Worm (Caenorhabditis elegans) whole organism, L3 larva: ENCODE measurements around the gene Y57A10B.6.

Source experiments
- ZK546.5 ChIP-seq: sonication (generic microtip); optimal IDR thresholded peaks from 2 replicates; lab custom pipeline; 2017; ENCODE audit warnings: missing biosample characterization, missing genetic modification characterization
- aly-2 ChIP-seq: fragments of 150-350 bp; optimal IDR thresholded peaks from 2 replicates; lab custom pipeline; 2014; ENCODE audit warnings: missing biosample characterization, missing genetic modification characterization
- ceh-16 ChIP-seq: sonication (generic microtip); optimal IDR thresholded peaks from 2 replicates; lab custom pipeline; 2017; ENCODE audit warnings: missing biosample characterization, missing genetic modification characterization
- ceh-82 ChIP-seq: fragments of 150-350 bp; optimal IDR thresholded peaks from 2 replicates; lab custom pipeline; 2014; ENCODE audit warnings: missing biosample characterization, missing genetic modification characterization
- ceh-9 ChIP-seq: sonication (generic microtip); optimal IDR thresholded peaks from 2 replicates; lab custom pipeline; 2018; ENCODE audit warnings: missing biosample characterization, missing genetic modification characterization
- egl-27 ChIP-seq: sonication (generic microtip); optimal IDR thresholded peaks from 4 replicates; lab custom pipeline; 2017; ENCODE audit warnings: missing biosample characterization, missing genetic modification reagents, missing genetic modification characterization
- egl-5 ChIP-seq: fragments of 150-350 bp; optimal IDR thresholded peaks from 2 replicates; lab custom pipeline; 2017; ENCODE audit warnings: missing biosample characterization, missing genetic modification reagents, missing genetic modification characterization, inconsistent platforms
- elt-1 ChIP-seq: fragments of 150-350 bp; optimal IDR thresholded peaks from 2 replicates; lab custom pipeline; 2014; ENCODE audit warnings: missing biosample characterization, missing genetic modification characterization
- elt-2 ChIP-seq: sonication (generic microtip); optimal IDR thresholded peaks from 2 replicates; lab custom pipeline; 2016; ENCODE audit warnings: missing genetic modification reagents, mild to moderate bottlenecking, missing genetic modification characterization, missing compliant biosample characterization
- fkh-10 ChIP-seq: sonication (generic microtip); optimal IDR thresholded peaks from 2 replicates; lab custom pipeline; 2017; ENCODE audit warnings: missing biosample characterization, missing genetic modification reagents, missing genetic modification characterization
- jun-1 ChIP-seq: fragments of 150-350 bp; optimal IDR thresholded peaks from 2 replicates; lab custom pipeline; 2014; ENCODE audit warnings: missing biosample characterization, missing genetic modification reagents, missing genetic modification characterization
- lin-15B ChIP-seq: fragments of 150-350 bp; optimal IDR thresholded peaks from 2 replicates; lab custom pipeline; 2014; ENCODE audit warnings: missing biosample characterization, missing genetic modification characterization
- lsy-12 ChIP-seq: sonication (generic microtip); optimal IDR thresholded peaks from 2 replicates; lab custom pipeline; 2016; ENCODE audit warnings: mild to moderate bottlenecking, missing genetic modification characterization, missing compliant biosample characterization
- mdl-1 ChIP-seq: fragments of 150-350 bp; optimal IDR thresholded peaks from 2 replicates; lab custom pipeline; 2014; ENCODE audit warnings: missing biosample characterization, missing genetic modification characterization
- mml-1 ChIP-seq: fragments of 150-350 bp; sonication (generic microtip); optimal IDR thresholded peaks from 3 replicates; lab custom pipeline; 2014; ENCODE audit warnings: missing biosample characterization, missing genetic modification characterization
- nfya-1 ChIP-seq: sonication (generic microtip); optimal IDR thresholded peaks from 2 replicates; lab custom pipeline; 2017; ENCODE audit warnings: missing genetic modification characterization, mild to moderate bottlenecking, missing compliant biosample characterization, antibody characterized with exemption, moderate library complexity; ENCODE audit not compliant: insufficient read depth
- nhr-11 ChIP-seq: fragments of 150-350 bp; optimal IDR thresholded peaks from 2 replicates; lab custom pipeline; 2014; ENCODE audit warnings: missing biosample characterization, missing genetic modification characterization
- nhr-12 ChIP-seq: fragments of 150-350 bp; optimal IDR thresholded peaks from 2 replicates; lab custom pipeline; 2014; ENCODE audit warnings: missing biosample characterization, missing genetic modification characterization
- nhr-25 ChIP-seq: sonication (generic microtip); optimal IDR thresholded peaks from 2 replicates; lab custom pipeline; 2017; ENCODE audit warnings: missing biosample characterization, missing genetic modification characterization
- nhr-43 ChIP-seq: sonication (generic microtip); optimal IDR thresholded peaks from 2 replicates; lab custom pipeline; 2016; ENCODE audit warnings: mild to moderate bottlenecking, missing genetic modification characterization, missing compliant biosample characterization; ENCODE audit not compliant: poor library complexity, severe bottlenecking
- nhr-67 ChIP-seq: fragments of 150-350 bp; optimal IDR thresholded peaks from 2 replicates; lab custom pipeline; 2014; ENCODE audit warnings: missing biosample characterization, missing genetic modification characterization
- nhr-76 ChIP-seq: fragments of 150-350 bp; sonication (generic microtip); optimal IDR thresholded peaks from 5 replicates; lab custom pipeline; 2014; ENCODE audit warnings: missing biosample characterization, missing genetic modification characterization
- pha-4 ChIP-seq: fragments of 150-350 bp; optimal IDR thresholded peaks from 2 replicates; lab custom pipeline; 2014; ENCODE audit warnings: missing biosample characterization, missing genetic modification reagents, missing genetic modification characterization
- skn-1 ChIP-seq: fragments of 150-350 bp; optimal IDR thresholded peaks from 2 replicates; lab custom pipeline; 2014; ENCODE audit warnings: missing biosample characterization, missing genetic modification characterization
- snpc-4 ChIP-seq: fragments of 150-350 bp; optimal IDR thresholded peaks from 2 replicates; lab custom pipeline; 2014; ENCODE audit warnings: missing biosample characterization, missing genetic modification characterization
- tbx-2 ChIP-seq: sonication (generic microtip); optimal IDR thresholded peaks from 2 replicates; lab custom pipeline; 2016; ENCODE audit warnings: mild to moderate bottlenecking, missing genetic modification characterization, missing compliant biosample characterization
- zag-1 ChIP-seq: fragments of 150-350 bp; optimal IDR thresholded peaks from 2 replicates; lab custom pipeline; 2014; ENCODE audit warnings: missing biosample characterization, missing genetic modification characterization
- ztf-11 ChIP-seq: fragments of 150-350 bp; optimal IDR thresholded peaks from 2 replicates; lab custom pipeline; 2014; ENCODE audit warnings: missing biosample characterization, missing genetic modification characterization

Y57A10B.6 gene

ce11 chrII:12344787-12345186 lies 45.1 kb upstream of the Y57A10B.6 start, which contains the start of gene C44C11.6:
Gene C44C11.6 (plus strand): TSS chrII:12344809.
- TF ChIP-seq elt-2 (tag; lab: Kevin White, UChicago) (peak; percentile 30), lin-15B (tag; lab: Kevin White, UChicago) (no peak)

ce11 chrII:12346289-12346989 lies 43.4 kb upstream of the Y57A10B.6 start:
- TF ChIP-seq aly-2 (tag; lab: Kevin White, UChicago) (no peak), nhr-76 (tag; lab: Kevin White, UChicago) (no peak), zag-1 (no peak), tbx-2 (tag; lab: Kevin White, UChicago) (no peak), pha-4 (peak; percentile 45), skn-1 (no peak), ceh-16 (tag; lab: Kevin White, UChicago) (no peak), egl-5 (no peak), nhr-43 (no peak)

- TF ChIP-seq pha-4 = peak; percentile 66
- TF ChIP-seq ztf-11 (tag; lab: Kevin White, UChicago) = no peak
Observed at ce11 chrII:12348957-12349356, 40.9 kb upstream of the Y57A10B.6 start.

ce11 chrII:12349866-12350265 lies 40.0 kb upstream of the Y57A10B.6 start:
- TF ChIP-seq ceh-82 (tag; lab: Kevin White, UChicago) = no peak
- peak; percentile 26 for TF ChIP-seq elt-2 (tag; lab: Kevin White, UChicago)
- no peak for TF ChIP-seq nhr-67 (tag; lab: Kevin White, UChicago)
- no peak for TF ChIP-seq nhr-12 (tag; lab: Kevin White, UChicago)
- peak; percentile 81 for TF ChIP-seq pha-4
- no peak for TF ChIP-seq snpc-4
- TF ChIP-seq, all 47 proteins: peak for 2

- TF ChIP-seq nhr-11 (tag; lab: Kevin White, UChicago) = no peak
- no peak for TF ChIP-seq fkh-10 (GFP tag; lab: Kevin White, UChicago)
- TF ChIP-seq pha-4 = peak; percentile 2
- TF ChIP-seq tbx-2 (tag; lab: Kevin White, UChicago) = no peak
- no peak for TF ChIP-seq mml-1 (tag; lab: Kevin White, UChicago)
- peak; percentile 20 for TF ChIP-seq nfya-1
- TF ChIP-seq lin-15B (tag; lab: Kevin White, UChicago) = no peak
- TF ChIP-seq nhr-25 (tag; lab: Kevin White, UChicago) = peak; percentile 23
Observed at ce11 chrII:12350737-12351275, 39.1 kb upstream of the Y57A10B.6 start.

- TF ChIP-seq ceh-9 (tag; lab: Kevin White, UChicago) = no peak
- TF ChIP-seq nhr-76 (tag; lab: Kevin White, UChicago) = no peak
- TF ChIP-seq zag-1 = no peak
- no peak for TF ChIP-seq mdl-1 (tag; lab: Kevin White, UChicago)
- peak; percentile 26 for TF ChIP-seq nfya-1
- no peak for TF ChIP-seq skn-1
- no peak for TF ChIP-seq ZK546.5
- TF ChIP-seq nhr-12 (tag; lab: Kevin White, UChicago) = no peak
- no peak for TF ChIP-seq egl-5
- TF ChIP-seq elt-2 (tag; lab: Kevin White, UChicago) = peak; percentile 51
- TF ChIP-seq nhr-67 (tag; lab: Kevin White, UChicago) = no peak
- peak; percentile 41 for TF ChIP-seq pha-4
- no peak for TF ChIP-seq egl-27 (tag; lab: Kevin White, UChicago)
- TF ChIP-seq nhr-25 (tag; lab: Kevin White, UChicago) = no peak
Observed at ce11 chrII:12352115-12352514, 37.8 kb upstream of the Y57A10B.6 start, which contains the start of gene ras-1. Gene ras-1 (minus strand): TSS chrII:12352243.

- TF ChIP-seq nhr-67 (tag; lab: Kevin White, UChicago) = no peak
- no peak for TF ChIP-seq aly-2 (tag; lab: Kevin White, UChicago)
- no peak for TF ChIP-seq elt-2 (tag; lab: Kevin White, UChicago)
- no peak for TF ChIP-seq jun-1
- TF ChIP-seq ceh-82 (tag; lab: Kevin White, UChicago) = no peak
- no peak for TF ChIP-seq elt-1
- no peak for TF ChIP-seq zag-1
- TF ChIP-seq ZK546.5 = no peak
- TF ChIP-seq nhr-25 (tag; lab: Kevin White, UChicago) = no peak
- no peak for TF ChIP-seq nhr-12 (tag; lab: Kevin White, UChicago)
- TF ChIP-seq lsy-12 = no peak
- TF ChIP-seq, all 47 proteins: peak for 0
Observed at ce11 chrII:12353104-12353503, 36.8 kb upstream of the Y57A10B.6 start.
